Worm (Caenorhabditis elegans) whole organism, L4/young adult: ENCODE measurements around the gene lsm-4.

Source experiments
- dao-5 ChIP-seq: sonication (generic microtip); optimal IDR thresholded peaks from 2 replicates; lab custom pipeline; 2016; ENCODE audit warnings: missing genotype, missing genetic modification characterization, moderate library complexity, missing compliant biosample characterization
- him-1 ChIP-seq: sonication (generic microtip); optimal IDR thresholded peaks from 2 replicates; lab custom pipeline; 2016; ENCODE audit warnings: missing genotype, missing genetic modification reagents, missing genetic modification characterization, missing compliant biosample characterization

DNA sequence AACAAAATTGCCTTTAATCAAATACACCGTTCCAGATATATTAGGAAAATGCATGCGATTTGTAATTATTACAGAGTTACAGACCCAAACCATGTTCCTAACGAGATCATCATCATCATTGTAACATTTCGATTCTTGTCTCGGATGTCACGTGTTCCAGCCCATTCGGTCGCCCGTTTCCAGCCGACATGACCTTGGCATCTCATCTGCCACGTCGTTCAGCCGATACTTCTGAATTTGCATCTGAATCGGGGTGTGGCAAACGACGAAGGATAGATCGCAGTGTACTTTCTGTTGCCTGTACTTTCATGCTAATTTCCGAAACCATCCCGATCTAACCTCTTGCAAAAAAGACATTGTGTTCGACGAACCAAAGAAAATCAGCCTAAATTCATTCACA, 13.3 kb downstream of the lsm-4 start:
- no peak for TF ChIP-seq him-1 (tag; lab: Kevin White, UChicago)
- no peak for TF ChIP-seq dao-5 (tag; lab: Kevin White, UChicago)
